Worm (Caenorhabditis elegans) whole organism, young adult: ENCODE results near the gene col-78.

Experiments
- B0336.3 ChIP-seq: fragments of 200-800 bp; sonication (Bioruptor generic); IDR thresholded peaks from 2 replicates; pipeline ENCODE4 v1.3.6; 2022; ENCODE audit warnings: missing genetic modification characterization, missing compliant biosample characterization
- F22D6.2 ChIP-seq: sonication (generic microtip); optimal IDR thresholded peaks from 2 replicates; lab custom pipeline; 2016; ENCODE audit warnings: mild to moderate bottlenecking, missing genetic modification characterization, missing compliant biosample characterization
- F49E8.2 ChIP-seq: sonication (generic microtip); optimal IDR thresholded peaks from 3 replicates; lab custom pipeline; 2017; ENCODE audit warnings: missing genetic modification characterization, mild to moderate bottlenecking, missing compliant biosample characterization, antibody characterized with exemption, moderate library complexity; ENCODE audit not compliant: insufficient read depth
- Y53F4B.3 ChIP-seq: fragments of 200-800 bp; sonication (Bioruptor generic); IDR thresholded peaks from 2 replicates; pipeline ENCODE4 v1.3.6; 2022; ENCODE audit warnings: missing genetic modification reagents, missing genetic modification characterization, missing compliant biosample characterization
- attf-3 ChIP-seq: fragments of 200-800 bp; sonication (Bioruptor generic); conservative IDR thresholded peaks from 2 replicates; pipeline ENCODE4 v1.3.6; 2022; ENCODE audit warnings: missing genetic modification reagents, missing genetic modification characterization, missing compliant biosample characterization
- bed-1 ChIP-seq: fragments of 200-800 bp; sonication (Bioruptor generic); IDR thresholded peaks from 2 replicates; pipeline ENCODE4 v1.3.6; 2022; ENCODE audit warnings: missing genetic modification reagents, missing genetic modification characterization, missing compliant biosample characterization
- ccch-3 ChIP-seq: fragments of 200-800 bp; sonication (Bioruptor generic); optimal IDR thresholded peaks from 2 replicates; lab custom pipeline; 2018; ENCODE audit warnings: mild to moderate bottlenecking, missing genetic modification characterization, missing compliant biosample characterization
- ceh-58 ChIP-seq: fragments of 200-800 bp; sonication (Bioruptor generic); IDR thresholded peaks from 2 replicates; pipeline ENCODE4 v1.3.6; 2022; ENCODE audit warnings: missing genetic modification characterization, missing compliant biosample characterization
- die-1 ChIP-seq: sonication (generic microtip); optimal IDR thresholded peaks from 2 replicates; lab custom pipeline; 2016; ENCODE audit warnings: missing genotype, mild to moderate bottlenecking, missing genetic modification characterization, missing compliant biosample characterization
- egl-18 ChIP-seq: fragments of 200-800 bp; sonication (Bioruptor generic); IDR thresholded peaks from 2 replicates; pipeline ENCODE4 v1.3.6; 2022; ENCODE audit warnings: missing genetic modification reagents, missing genetic modification characterization, missing compliant biosample characterization
- hmg-1.2 ChIP-seq: fragments of 200-800 bp; sonication (Bioruptor generic); IDR thresholded peaks from 2 replicates; pipeline ENCODE4 v1.3.6; 2022; ENCODE audit warnings: missing genetic modification reagents, missing genetic modification characterization, missing compliant biosample characterization
- let-526 ChIP-seq: fragments of 200-800 bp; sonication (Bioruptor generic); IDR thresholded peaks from 2 replicates; pipeline ENCODE4 v1.3.6; 2022; ENCODE audit warnings: missing genetic modification reagents, missing genetic modification characterization, missing compliant biosample characterization
- lin-35 ChIP-seq, 3 experiments: fragments of 150-350 bp in 2 of 3; sonication (generic microtip) in 1 of 3; optimal IDR thresholded peaks; 2 replicates each; lab custom pipeline; 2014 to 2018; ENCODE audit warnings: missing biosample characterization in 3 of 3, missing genetic modification characterization in 3 of 3, missing genetic modification reagents in 3 of 3
- lin-54 ChIP-seq: fragments of 200-800 bp; sonication (Bioruptor generic); optimal IDR thresholded peaks from 2 replicates; lab custom pipeline; 2018; ENCODE audit warnings: mild to moderate bottlenecking, missing genetic modification characterization, missing compliant biosample characterization
- lir-1 ChIP-seq: fragments of 200-800 bp; sonication (Bioruptor generic); conservative IDR thresholded peaks from 2 replicates; pipeline ENCODE4 v1.3.6; 2022; ENCODE audit warnings: missing genetic modification reagents, missing genetic modification characterization, missing compliant biosample characterization
- lsl-1 ChIP-seq: fragments of 200-800 bp; sonication (Bioruptor generic); optimal IDR thresholded peaks from 2 replicates; lab custom pipeline; 2018; ENCODE audit warnings: mild to moderate bottlenecking, missing genetic modification characterization, moderate library complexity, missing compliant biosample characterization
- madf-3 ChIP-seq: fragments of 200-800 bp; sonication (Bioruptor generic); IDR thresholded peaks from 2 replicates; pipeline ENCODE4 v1.3.6; 2022; ENCODE audit warnings: missing genetic modification reagents, missing genetic modification characterization, missing compliant biosample characterization
- nfya-1 ChIP-seq: sonication (generic microtip); optimal IDR thresholded peaks from 2 replicates; lab custom pipeline; 2017; ENCODE audit warnings: antibody characterized with exemption, missing compliant biosample characterization, missing genetic modification characterization, borderline replicate concordance; ENCODE audit not compliant: insufficient read depth
- nhr-120 ChIP-seq: fragments of 200-800 bp; sonication (Bioruptor generic); IDR thresholded peaks from 2 replicates; pipeline ENCODE4 v1.3.6; 2022; ENCODE audit warnings: missing genetic modification characterization, missing compliant biosample characterization
- nhr-27 ChIP-seq: fragments of 200-800 bp; sonication (Bioruptor generic); optimal IDR thresholded peaks from 2 replicates; lab custom pipeline; 2018; ENCODE audit warnings: mild to moderate bottlenecking, missing genetic modification characterization, moderate library complexity, missing compliant biosample characterization
- rpc-1 ChIP-seq, 2 experiments: fragments of 150-350 bp in 1 of 2; sonication (generic microtip) in 1 of 2; optimal IDR thresholded peaks; 2 replicates each; lab custom pipeline; 2014 to 2018; ENCODE audit warnings: missing biosample characterization in 1 of 2, missing genetic modification characterization in 1 of 2, missing genetic modification reagents in 1 of 2, missing genotype in 1 of 2
- snpc-4 ChIP-seq, 5 experiments: fragments of 150-350 bp in 1 of 5; sonication (generic microtip) in 4 of 5; optimal IDR thresholded peaks; 2 replicates each; lab custom pipeline; 2014 to 2018; ENCODE audit warnings: missing genetic modification characterization in 5 of 5, missing biosample characterization in 3 of 5, antibody characterized with exemption in 2 of 5, mild to moderate bottlenecking in 2 of 5, missing compliant biosample characterization in 2 of 5, missing genotype in 2 of 5, moderate library complexity in 2 of 5, missing genetic modification reagents in 1 of 5
- somi-1 ChIP-seq: fragments of 200-800 bp; sonication (Bioruptor generic); optimal IDR thresholded peaks from 2 replicates; lab custom pipeline; 2018; ENCODE audit warnings: mild to moderate bottlenecking, missing genetic modification characterization, missing compliant biosample characterization
- sptf-2 ChIP-seq: fragments of 200-800 bp; sonication (Bioruptor generic); optimal IDR thresholded peaks from 2 replicates; lab custom pipeline; 2018; ENCODE audit warnings: mild to moderate bottlenecking, missing genetic modification characterization, missing compliant biosample characterization
- tbx-9 ChIP-seq: sonication (generic microtip); optimal IDR thresholded peaks from 2 replicates; lab custom pipeline; 2016; ENCODE audit warnings: borderline replicate concordance, missing genetic modification characterization, inconsistent platforms, missing compliant biosample characterization
- tlf-1 ChIP-seq: fragments of 200-800 bp; sonication (Bioruptor generic); optimal IDR thresholded peaks from 2 replicates; lab custom pipeline; 2018; ENCODE audit warnings: mild to moderate bottlenecking, missing genetic modification characterization, missing compliant biosample characterization
- unc-130 ChIP-seq: sonication (generic microtip); optimal IDR thresholded peaks from 2 replicates; lab custom pipeline; 2016; ENCODE audit warnings: missing genetic modification reagents, missing genetic modification characterization, missing compliant biosample characterization
- zim-3 ChIP-seq: sonication (generic microtip); optimal IDR thresholded peaks from 2 replicates; lab custom pipeline; 2017; ENCODE audit warnings: mild to moderate bottlenecking, missing genetic modification characterization, moderate library complexity, missing compliant biosample characterization
- ztf-26 ChIP-seq: sonication (generic microtip); optimal IDR thresholded peaks from 2 replicates; lab custom pipeline; 2017; ENCODE audit warnings: missing genetic modification characterization, missing compliant biosample characterization

col-78 gene

ce11 chrII:9172849-9173248 lies 20.5 kb downstream of the col-78 start, which contains the start of gene T23G7.2:
TSS of gene T23G7.2 (minus strand) at chrII:9172949.
- TF ChIP-seq somi-1 (GFP tag; lab: Kevin White, UChicago) (no peak), nfya-1 (tag; lab: Kevin White, UChicago) (peak; percentile 29), let-526 (GFP tag; lab: Robert Waterston, UW) (no peak)

- TF ChIP-seq lsl-1 (GFP tag; lab: Kevin White, UChicago) (no peak), let-526 (GFP tag; lab: Robert Waterston, UW) (no peak), bed-1 (GFP tag; lab: Robert Waterston, UW) (no peak), madf-3 (GFP tag; lab: Robert Waterston, UW) (no peak), Y53F4B.3 (no peak), F49E8.2 (tag; lab: Kevin White, UChicago) (no peak), nhr-27 (tag; lab: Kevin White, UChicago) (no peak)
Measured at ce11 chrII:9173471-9173870, 21.1 kb downstream of the col-78 start.

- TF ChIP-seq zim-3 (tag; lab: Kevin White, UChicago) (no peak), nhr-120 (GFP tag; lab: Robert Waterston, UW) (no peak), rpc-1 (optimal IDR thresholded peaks at IDR 0.05; lab: Kevin White, UChicago) (no peak), rpc-1 (tag; optimal IDR thresholded peaks at IDR 0.05; lab: Kevin White, UChicago) (no peak)
Measured at ce11 chrII:9176523-9176922, 24.2 kb downstream of the col-78 start.

ce11 chrII:9177080-9177479 lies 24.7 kb downstream of the col-78 start, which contains the start of the genes sec-5 and pir-1:
TSS of gene sec-5 (minus strand) at chrII:9177152.
TSS of gene pir-1 (plus strand) at chrII:9177300.
- no peak for TF ChIP-seq tbx-9 (tag; lab: Kevin White, UChicago)
- TF ChIP-seq lin-35 (GFP tag; optimal IDR thresholded peaks at IDR 0.05; lab: Kevin White, UChicago) = no peak
- peak; percentile 7 for TF ChIP-seq lin-54 (GFP tag; lab: Kevin White, UChicago)
- TF ChIP-seq attf-3 (GFP tag; lab: Robert Waterston, UW) = peak; percentile 96
- no peak for TF ChIP-seq snpc-4 (GFP tag; optimal IDR thresholded peaks at IDR 0.05; lab: Kevin White, UChicago)
- TF ChIP-seq snpc-4 (tag; optimal IDR thresholded peaks at IDR 0.05; lab: Kevin White, UChicago) = no peak

ce11 chrII:9178811-9179210 lies 26.5 kb downstream of the col-78 start:
- TF ChIP-seq B0336.3 (GFP tag; lab: Robert Waterston, UW) = no peak
- TF ChIP-seq ztf-26 (tag; lab: Kevin White, UChicago) = no peak
- TF ChIP-seq tlf-1 (GFP tag; lab: Kevin White, UChicago) = no peak
- TF ChIP-seq die-1 (tag; lab: Kevin White, UChicago) = no peak
- TF ChIP-seq sptf-2 (GFP tag; lab: Kevin White, UChicago) = no peak
- TF ChIP-seq egl-18 (GFP tag; lab: Robert Waterston, UW) = no peak
- no peak for TF ChIP-seq Y53F4B.3
- no peak for TF ChIP-seq lir-1 (GFP tag; lab: Robert Waterston, UW)
- no peak for TF ChIP-seq hmg-1.2 (GFP tag; lab: Robert Waterston, UW)
- no peak for TF ChIP-seq ccch-3 (GFP tag; lab: Kevin White, UChicago)
- no peak for TF ChIP-seq ceh-58
- no peak for TF ChIP-seq F22D6.2 (tag; lab: Kevin White, UChicago)
- no peak for TF ChIP-seq unc-130 (GFP tag; lab: Kevin White, UChicago)
- TF ChIP-seq, all 124 proteins: peak for 0
